Fruit fly (Drosophila melanogaster) whole organism, wandering third instar larva: ENCODE results near the gene tacc.

Source experiments
- CG9705 ChIP-seq: fragments of 200-800 bp; sonication (Bioruptor generic); optimal IDR thresholded peaks from 2 replicates; lab custom pipeline; 2018; ENCODE audit warnings: missing biosample characterization, mild to moderate bottlenecking, missing genetic modification characterization
- Dfd ChIP-seq: fragments of >200 bp; optimal IDR thresholded peaks from 2 replicates; lab custom pipeline; 2017; ENCODE audit warnings: missing biosample characterization, missing genetic modification characterization
- OdsH ChIP-seq: fragments of 200-800 bp; sonication (Bioruptor generic); optimal IDR thresholded peaks from 2 replicates; lab custom pipeline; 2016; ENCODE audit warnings: missing biosample characterization, mild to moderate bottlenecking, missing genetic modification characterization
- br ChIP-seq: fragments of 200-800 bp; sonication (Bioruptor generic); optimal IDR thresholded peaks from 2 replicates; lab custom pipeline; 2016; ENCODE audit warnings: missing biosample characterization, missing genetic modification characterization
- brk ChIP-seq: fragments of 200-800 bp; sonication (Bioruptor generic); optimal IDR thresholded peaks from 2 replicates; lab custom pipeline; 2016; ENCODE audit warnings: missing biosample characterization, mild to moderate bottlenecking, missing genetic modification characterization
- h ChIP-seq: fragments of 200-800 bp; sonication (Bioruptor generic); optimal IDR thresholded peaks from 3 replicates; lab custom pipeline; 2016; ENCODE audit warnings: missing biosample characterization, mild to moderate bottlenecking, missing genetic modification characterization
- jim ChIP-seq: fragments of 175-275, 200-325 bp; sonication (Bioruptor generic); optimal IDR thresholded peaks from 2 replicates; lab custom pipeline; 2016; ENCODE audit warnings: missing biosample characterization, mild to moderate bottlenecking, missing genetic modification characterization
- lola ChIP-seq: fragments of >200 bp; optimal IDR thresholded peaks from 2 replicates; lab custom pipeline; 2017; ENCODE audit warnings: missing biosample characterization, missing genetic modification characterization
- psq ChIP-seq: fragments of 200-800 bp; sonication (Bioruptor generic); optimal IDR thresholded peaks from 3 replicates; lab custom pipeline; 2017; ENCODE audit warnings: missing biosample characterization, mild to moderate bottlenecking, missing genetic modification characterization, moderate library complexity
- tai ChIP-seq: sonication (Bioruptor generic); optimal IDR thresholded peaks from 2 replicates; lab custom pipeline; 2016; ENCODE audit warnings: missing biosample characterization, missing genetic modification characterization

DNA sequence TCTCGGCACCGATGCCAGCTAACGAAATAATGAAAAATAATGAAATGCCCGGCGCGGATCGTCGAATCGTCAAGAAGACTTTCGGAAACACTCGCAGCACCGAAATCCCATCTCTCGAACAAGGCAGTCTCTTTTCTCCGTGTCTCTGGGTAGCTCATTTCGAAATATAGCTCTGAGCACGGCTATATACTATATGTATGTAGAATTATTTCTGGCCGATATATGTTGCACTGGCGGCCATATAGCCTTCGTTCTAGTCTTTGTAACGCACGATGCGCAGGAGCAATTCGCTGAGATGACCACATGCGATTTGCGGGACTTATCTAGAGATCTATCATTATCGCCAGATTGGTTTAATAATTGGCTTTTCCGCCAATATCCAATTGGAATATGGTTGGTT lies 31.4 kb upstream of the tacc start, which contains the start of gene CG14655:
- TF ChIP-seq CG9705 (GFP tag; lab: Kevin White, UChicago) (no peak), brk (GFP tag; lab: Kevin White, UChicago) (no peak), h (GFP tag; lab: Kevin White, UChicago) (no peak), psq (no peak), lola (GFP tag; lab: Kevin White, UChicago) (no peak), jim (GFP tag; lab: Kevin White, UChicago) (no peak), Dfd (GFP tag; lab: Kevin White, UChicago) (no peak), tai (GFP tag; lab: Kevin White, UChicago) (no peak), OdsH (GFP tag; lab: Kevin White, UChicago) (no peak), br (GFP tag; lab: Kevin White, UChicago) (no peak)
